Worm (Caenorhabditis elegans) whole organism, L1 larva: ENCODE measurements around the gene gtf-2H2C.

Experiments
- ceh-63 ChIP-seq: fragments of 200-800 bp; sonication (Bioruptor generic); optimal IDR thresholded peaks from 2 replicates; lab custom pipeline; 2018; ENCODE audit warnings: mild to moderate bottlenecking, missing genetic modification characterization, missing compliant biosample characterization
- ceh-8 ChIP-seq: fragments of 200-800 bp; sonication (Bioruptor generic); optimal IDR thresholded peaks from 2 replicates; lab custom pipeline; 2018; ENCODE audit warnings: mild to moderate bottlenecking, missing genetic modification characterization, moderate library complexity, missing compliant biosample characterization
- ceh-90 ChIP-seq: sonication (generic microtip); optimal IDR thresholded peaks from 2 replicates; lab custom pipeline; 2016; ENCODE audit warnings: missing genetic modification characterization, missing compliant biosample characterization
- elt-2 ChIP-seq: sonication (generic microtip); optimal IDR thresholded peaks from 2 replicates; lab custom pipeline; 2016; ENCODE audit warnings: missing genetic modification characterization, mild to moderate bottlenecking, inconsistent platforms, missing compliant biosample characterization, missing genetic modification reagents
- lin-14 ChIP-seq: fragments of 200-800 bp; sonication (Bioruptor generic); optimal IDR thresholded peaks from 2 replicates; lab custom pipeline; 2018; ENCODE audit warnings: mild to moderate bottlenecking, missing genetic modification characterization, moderate library complexity, missing compliant biosample characterization
- mab-9 ChIP-seq: fragments of 200-800 bp; sonication (Bioruptor generic); IDR thresholded peaks from 2 replicates; pipeline ENCODE4 v1.3.6; 2022; ENCODE audit warnings: missing genetic modification reagents, missing genetic modification characterization, missing compliant biosample characterization
- nhr-237 ChIP-seq: fragments of 150-350 bp; optimal IDR thresholded peaks from 2 replicates; lab custom pipeline; 2014; ENCODE audit warnings: missing biosample characterization, missing genetic modification characterization
- nhr-77 ChIP-seq: fragments of 150-350 bp; optimal IDR thresholded peaks from 2 replicates; lab custom pipeline; 2014; ENCODE audit warnings: missing biosample characterization, missing genetic modification characterization
- sox-4 ChIP-seq: sonication (generic microtip); optimal IDR thresholded peaks from 2 replicates; lab custom pipeline; 2016; ENCODE audit warnings: missing genetic modification characterization, missing compliant biosample characterization
- sptf-1 ChIP-seq: fragments of 150-350 bp; optimal IDR thresholded peaks from 2 replicates; lab custom pipeline; 2014; ENCODE audit warnings: missing biosample characterization, missing genetic modification characterization

DNA sequence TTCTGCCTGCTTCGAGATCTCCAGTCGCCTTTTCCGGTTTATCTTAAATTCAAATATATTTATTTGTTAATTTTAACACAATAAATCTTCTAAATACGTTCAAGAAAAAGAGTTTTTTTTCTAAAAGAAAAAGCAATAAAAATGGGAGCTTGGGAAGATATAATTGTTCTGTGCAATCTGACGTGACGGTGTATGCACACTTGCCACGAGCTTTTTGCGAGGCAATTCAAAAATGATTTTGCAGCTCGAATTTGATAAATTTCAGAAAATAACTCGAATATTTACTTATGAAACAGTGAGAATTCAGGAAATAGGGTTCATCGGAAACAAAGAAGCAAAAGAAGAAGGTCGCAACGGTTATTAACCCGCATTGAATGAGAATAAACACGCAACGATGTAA lies 2.5 kb upstream of the gtf-2H2C start:
- TF ChIP-seq sox-4 (no peak), ceh-90 (tag; lab: Kevin White, UChicago) (no peak), nhr-77 (no peak), ceh-8 (GFP tag; lab: Kevin White, UChicago) (no peak), ceh-63 (GFP tag; lab: Kevin White, UChicago) (no peak), elt-2 (no peak), mab-9 (GFP tag; lab: Robert Waterston, UW) (no peak), lin-14 (GFP tag; lab: Kevin White, UChicago) (no peak), nhr-237 (tag; lab: Kevin White, UChicago) (no peak), sptf-1 (tag; lab: Kevin White, UChicago) (no peak)
